Worm (Caenorhabditis elegans) whole organism, late embryonic: ENCODE data around the gene Y70C5C.1.

Experiments used
- ama-1 ChIP-seq: fragments of 150-350 bp; optimal IDR thresholded peaks from 2 replicates; lab custom pipeline; 2014
- ceh-19 ChIP-seq: fragments of 200-800 bp; sonication (Bioruptor generic); optimal IDR thresholded peaks from 2 replicates; lab custom pipeline; 2018; ENCODE audit warnings: mild to moderate bottlenecking, missing genetic modification characterization, missing compliant biosample characterization
- ceh-30 ChIP-seq: fragments of 150-350 bp; optimal IDR thresholded peaks from 2 replicates; lab custom pipeline; 2014; ENCODE audit warnings: missing biosample characterization, missing genetic modification characterization
- dmd-4 ChIP-seq: sonication (generic microtip); optimal IDR thresholded peaks from 2 replicates; lab custom pipeline; 2016; ENCODE audit warnings: borderline replicate concordance, missing genetic modification characterization, missing compliant biosample characterization
- fkh-10 ChIP-seq: fragments of 150-350 bp; optimal IDR thresholded peaks from 2 replicates; lab custom pipeline; 2014; ENCODE audit warnings: missing biosample characterization, missing genetic modification reagents, missing genetic modification characterization
- hlh-30 ChIP-seq: sonication (generic microtip); optimal IDR thresholded peaks from 2 replicates; lab custom pipeline; 2017; ENCODE audit warnings: antibody characterized with exemption, missing genetic modification characterization, missing compliant biosample characterization; ENCODE audit not compliant: insufficient read depth
- pha-4 ChIP-seq: fragments of 150-350 bp; optimal IDR thresholded peaks from 2 replicates; lab custom pipeline; 2018; ENCODE audit warnings: missing biosample characterization, missing genetic modification reagents, missing genetic modification characterization
- tbx-2 ChIP-seq: sonication (generic microtip); optimal IDR thresholded peaks from 2 replicates; lab custom pipeline; 2016; ENCODE audit warnings: missing genetic modification characterization, missing compliant biosample characterization
- unc-55 ChIP-seq: sonication (generic microtip); optimal IDR thresholded peaks from 2 replicates; lab custom pipeline; 2017; ENCODE audit warnings: missing biosample characterization, missing genetic modification reagents, missing genetic modification characterization

DNA sequence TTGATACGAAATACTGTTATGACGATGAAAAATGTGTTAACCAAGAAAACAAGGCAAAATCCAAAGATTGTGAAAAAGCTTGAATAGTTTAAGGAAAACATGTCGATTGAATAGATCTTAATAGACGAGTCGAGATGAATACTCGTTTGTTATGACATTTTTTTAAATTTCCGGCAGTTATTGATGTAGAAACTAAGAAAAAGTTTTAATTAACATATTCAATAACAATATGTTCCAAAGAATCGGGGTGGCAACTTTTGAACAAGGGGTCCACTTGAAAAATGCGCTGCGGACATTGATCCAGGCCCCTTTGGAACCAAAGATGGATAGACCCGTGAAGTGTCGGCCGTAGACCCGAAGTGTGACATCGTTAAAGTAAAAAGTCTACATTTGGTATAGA is 28.8 kb upstream of the Y70C5C.1 start, which contains the start of gene str-61:
- no peak for TF ChIP-seq fkh-10 (GFP tag; lab: Kevin White, UChicago)
- no peak for TF ChIP-seq dmd-4 (tag; lab: Kevin White, UChicago)
- no peak for TF ChIP-seq pha-4 (tag; lab: Kevin White, UChicago)
- no peak for TF ChIP-seq hlh-30
- no peak for TF ChIP-seq tbx-2 (tag; lab: Kevin White, UChicago)
- no peak for TF ChIP-seq ceh-19 (GFP tag; lab: Kevin White, UChicago)
- TF ChIP-seq unc-55 (GFP tag; lab: Kevin White, UChicago): no peak
- no peak for TF ChIP-seq ama-1 (lab: Kevin White, UChicago)
- no peak for TF ChIP-seq ceh-30 (tag; lab: Kevin White, UChicago)
